Worm (Caenorhabditis elegans) whole organism, late embryonic: ENCODE measurements around the gene cdc-14.

Source experiments
- F13H6.1 ChIP-seq: sonication (generic microtip); optimal IDR thresholded peaks from 2 replicates; lab custom pipeline; 2016; ENCODE audit warnings: missing genetic modification characterization, missing compliant biosample characterization
- K02D7.2 ChIP-seq: sonication (generic microtip); optimal IDR thresholded peaks from 2 replicates; lab custom pipeline; 2017; ENCODE audit warnings: mild to moderate bottlenecking, missing genetic modification characterization, missing compliant biosample characterization
- ceh-9 ChIP-seq: sonication (generic microtip); optimal IDR thresholded peaks from 2 replicates; lab custom pipeline; 2016; ENCODE audit warnings: mild to moderate bottlenecking, missing genetic modification characterization, inconsistent platforms, missing compliant biosample characterization
- elt-2 ChIP-seq: sonication (generic microtip); optimal IDR thresholded peaks from 2 replicates; lab custom pipeline; 2016; ENCODE audit warnings: missing genetic modification reagents, missing genetic modification characterization, missing compliant biosample characterization
- nhr-11 ChIP-seq: fragments of 150-350 bp; optimal IDR thresholded peaks from 2 replicates; lab custom pipeline; 2014; ENCODE audit warnings: missing biosample characterization, missing genetic modification characterization
- nhr-232 ChIP-seq: sonication (generic microtip); optimal IDR thresholded peaks from 2 replicates; lab custom pipeline; 2016; ENCODE audit warnings: missing genetic modification characterization, missing compliant biosample characterization
- pha-4 ChIP-seq: fragments of 150-350 bp; optimal IDR thresholded peaks from 2 replicates; lab custom pipeline; 2018; ENCODE audit warnings: missing biosample characterization, missing genetic modification reagents, missing genetic modification characterization
- tbx-2 ChIP-seq: sonication (generic microtip); optimal IDR thresholded peaks from 2 replicates; lab custom pipeline; 2016; ENCODE audit warnings: missing genetic modification characterization, missing compliant biosample characterization

ce11 chrII:5607756-5608155 lies 14.5 kb upstream of the cdc-14 start, which contains the start of gene C17G10.7:
- TF ChIP-seq nhr-232 (tag; lab: Kevin White, UChicago) (no peak), F13H6.1 (no peak), tbx-2 (tag; lab: Kevin White, UChicago) (no peak), ceh-9 (tag; lab: Kevin White, UChicago) (no peak), elt-2 (tag; lab: Kevin White, UChicago) (no peak), pha-4 (no peak), K02D7.2 (tag; lab: Kevin White, UChicago) (no peak), nhr-11 (tag; lab: Kevin White, UChicago) (no peak)
